Worm (Caenorhabditis elegans) whole organism, L4/young adult: Measurements from ENCODE around the gene Y39F10A.1.
A peak's percentile ranks its signal among the peaks of the same experiment; 100 is the strongest.

Experiments
- W03F9.2 ChIP-seq: fragments of 150-350 bp; optimal IDR thresholded peaks from 2 replicates; lab custom pipeline; 2014; ENCODE audit warnings: missing biosample characterization, missing genetic modification characterization
- dao-5 ChIP-seq: sonication (generic microtip); optimal IDR thresholded peaks from 2 replicates; lab custom pipeline; 2016; ENCODE audit warnings: missing genotype, missing genetic modification characterization, moderate library complexity, missing compliant biosample characterization
- him-1 ChIP-seq: sonication (generic microtip); optimal IDR thresholded peaks from 2 replicates; lab custom pipeline; 2016; ENCODE audit warnings: missing genotype, missing genetic modification reagents, missing genetic modification characterization, missing compliant biosample characterization

- no peak for TF ChIP-seq W03F9.2 (tag; lab: Kevin White, UChicago)
- no peak for TF ChIP-seq dao-5 (tag; lab: Kevin White, UChicago)
- TF ChIP-seq him-1 (tag; lab: Kevin White, UChicago), result peak; percentile 79
Measured at ce11 chrII:759788-760187, 15.3 kb upstream of the Y39F10A.1 start.
